Worm (Caenorhabditis elegans): ENCODE data around the gene col-162.
A peak's percentile ranks its signal among the peaks of the same experiment; 100 is the strongest.
"Not testable (repeated sequence)": the region's sequence is repeated elsewhere in the genome, so short reads cannot be mapped to it uniquely, and the experiment has no call there.

The col-162 gene

ce11 chrV:13432364-13432763, 9.4 kb upstream of the col-162 start, which contains the start of gene srd-17:
Gene srd-17 (minus strand): TSS chrV:13432714.
- TF ChIP-seq blmp-1 (tag; optimal IDR thresholded peaks at IDR 0.05), result no peak
- no peak for TF ChIP-seq sem-2 (GFP tag; optimal IDR thresholded peaks at IDR 0.05)
- no peak for TF ChIP-seq M03D4.4 (tag; optimal IDR thresholded peaks at IDR 0.05)
- no peak for TF ChIP-seq zip-8 (tag; optimal IDR thresholded peaks at IDR 0.05)
- no peak for TF ChIP-seq unc-62 (GFP tag; optimal IDR thresholded peaks at IDR 0.05)
- peak; percentile 37 for TF ChIP-seq nhr-12 (tag; optimal IDR thresholded peaks at IDR 0.05)
- TF ChIP-seq lsy-2 (tag; optimal IDR thresholded peaks at IDR 0.05), result no peak

ce11 chrV:13437473-13438074, 4.2 kb upstream of the col-162 start, which contains the start of gene mes-4:
Gene mes-4 (minus strand): TSS chrV:13437545.
- no peak for TF ChIP-seq tbx-8 (GFP tag; optimal IDR thresholded peaks at IDR 0.05)

- no peak for TF ChIP-seq lin-13 (tag; optimal IDR thresholded peaks at IDR 0.05)
- no peak for TF ChIP-seq sptf-1 (tag; optimal IDR thresholded peaks at IDR 0.05)
- TF ChIP-seq cnd-1 (tag; optimal IDR thresholded peaks at IDR 0.05), result no peak
- TF ChIP-seq nhr-28 (tag; optimal IDR thresholded peaks at IDR 0.05), result no peak
- TF ChIP-seq tbx-8 (GFP tag; optimal IDR thresholded peaks at IDR 0.05), result no peak
- no peak for TF ChIP-seq ceh-83 (GFP tag; optimal IDR thresholded peaks at IDR 0.05)
- TF ChIP-seq pha-4 (tag; optimal IDR thresholded peaks at IDR 0.05), result no peak
- no peak for TF ChIP-seq lin-32 (GFP tag; optimal IDR thresholded peaks at IDR 0.05)
- no peak for TF ChIP-seq unc-120 (tag; optimal IDR thresholded peaks at IDR 0.05; ENCODE audit: poor library complexity, severe bottlenecking)
- TF ChIP-seq bed-3 (GFP tag; optimal IDR thresholded peaks at IDR 0.05), result no peak
- TF ChIP-seq M03D4.4 (tag; optimal IDR thresholded peaks at IDR 0.05), result no peak
- TF ChIP-seq blmp-1 (tag; optimal IDR thresholded peaks at IDR 0.05), result no peak
- no peak for TF ChIP-seq hlh-1 (tag; optimal IDR thresholded peaks at IDR 0.05)
- TF ChIP-seq unc-39 (tag; optimal IDR thresholded peaks at IDR 0.05), result no peak
- TF ChIP-seq sem-2 (GFP tag; optimal IDR thresholded peaks at IDR 0.05), result no peak
- no peak for TF ChIP-seq ceh-39 (tag; optimal IDR thresholded peaks at IDR 0.05)
- TF ChIP-seq mls-2 (tag; optimal IDR thresholded peaks at IDR 0.05), result no peak
These were observed 1.1 kb downstream of the col-162 start for ce11 chrV:13442819-13443218.

- TF ChIP-seq blmp-1 (tag; optimal IDR thresholded peaks at IDR 0.05); unc-62 (GFP tag; optimal IDR thresholded peaks at IDR 0.05); nhr-237 (tag; optimal IDR thresholded peaks at IDR 0.05): not testable (repeated sequence)
These were observed 1.8 kb downstream of the col-162 start, which contains the start of gene Y2H9A.6 for ce11 chrV:13443535-13443934. Gene Y2H9A.6 (plus strand): TSS chrV:13443835.

ce11 chrV:13445229-13445949, 3.6 kb downstream of the col-162 start, which contains the start of gene Y2H9A.4:
Gene Y2H9A.4 (plus strand): TSS chrV:13445899.
- no peak for TF ChIP-seq ceh-39 (tag; optimal IDR thresholded peaks at IDR 0.05)
- no peak for TF ChIP-seq drap-1 (GFP tag; optimal IDR thresholded peaks at IDR 0.05)
- TF ChIP-seq zip-8 (tag; optimal IDR thresholded peaks at IDR 0.05), result no peak
- TF ChIP-seq bed-3 (GFP tag; optimal IDR thresholded peaks at IDR 0.05), result no peak
- no peak for TF ChIP-seq hlh-1 (tag; optimal IDR thresholded peaks at IDR 0.05)
- no peak for TF ChIP-seq mls-2 (tag; optimal IDR thresholded peaks at IDR 0.05)
- TF ChIP-seq M03D4.4 (tag; optimal IDR thresholded peaks at IDR 0.05), result no peak
- TF ChIP-seq lin-32 (GFP tag; optimal IDR thresholded peaks at IDR 0.05), result no peak
- TF ChIP-seq ceh-43 (GFP tag; optimal IDR thresholded peaks at IDR 0.05), result no peak
- TF ChIP-seq unc-39 (tag; optimal IDR thresholded peaks at IDR 0.05), result no peak
- no peak for TF ChIP-seq blmp-1 (tag; optimal IDR thresholded peaks at IDR 0.05)
- TF ChIP-seq nhr-76 (tag; optimal IDR thresholded peaks at IDR 0.05), result no peak
- TF ChIP-seq unc-120 (tag; optimal IDR thresholded peaks at IDR 0.05; ENCODE audit: poor library complexity, severe bottlenecking), result no peak
- TF ChIP-seq ces-1 (GFP tag; optimal IDR thresholded peaks at IDR 0.05), result no peak
- TF ChIP-seq nhr-28 (tag; optimal IDR thresholded peaks at IDR 0.05), result no peak
- no peak for TF ChIP-seq flh-1 (GFP tag; optimal IDR thresholded peaks at IDR 0.05)

ce11 chrV:13453334-13453733, 11.6 kb downstream of the col-162 start, which contains the start of gene lurp-2:
Gene lurp-2 (plus strand): TSS chrV:13453634.
- TF ChIP-seq lsy-2 (tag; optimal IDR thresholded peaks at IDR 0.05), result no peak
- TF ChIP-seq M03D4.4 (tag; optimal IDR thresholded peaks at IDR 0.05), result no peak
- TF ChIP-seq ces-1 (GFP tag; optimal IDR thresholded peaks at IDR 0.05), result no peak
- no peak for TF ChIP-seq ztf-11 (tag; optimal IDR thresholded peaks at IDR 0.05)
- no peak for TF ChIP-seq nhr-12 (tag; optimal IDR thresholded peaks at IDR 0.05)
- no peak for TF ChIP-seq zip-8 (tag; optimal IDR thresholded peaks at IDR 0.05)

All from whole organism, mixed stage, embryonic.